Worm (Caenorhabditis elegans): ENCODE results near the gene Y54G2A.12.

Y54G2A.12 gene

ce11 chrIV:2770067-2770466 is 12.6 kb downstream of the Y54G2A.12 start:
- no peak for TF ChIP-seq ceh-28 (tag; optimal IDR thresholded peaks at IDR 0.05)
- no peak for TF ChIP-seq vab-7 (GFP tag; IDR thresholded peaks at IDR 0.05)
- TF ChIP-seq madf-9 (GFP tag; conservative IDR thresholded peaks at IDR 0.05), result no peak
- no peak for TF ChIP-seq hif-1 (tag; optimal IDR thresholded peaks at IDR 0.05)
- peak; percentile 38 for TF ChIP-seq aha-1 (tag)
- peak in 1 of 2 experiments; percentile 93 for TF ChIP-seq unc-62 (GFP tag; optimal IDR thresholded peaks at IDR 0.05 in 1 of 2)
- TF ChIP-seq unc-62 (tag; optimal IDR thresholded peaks at IDR 0.05), result no peak

DNA sequence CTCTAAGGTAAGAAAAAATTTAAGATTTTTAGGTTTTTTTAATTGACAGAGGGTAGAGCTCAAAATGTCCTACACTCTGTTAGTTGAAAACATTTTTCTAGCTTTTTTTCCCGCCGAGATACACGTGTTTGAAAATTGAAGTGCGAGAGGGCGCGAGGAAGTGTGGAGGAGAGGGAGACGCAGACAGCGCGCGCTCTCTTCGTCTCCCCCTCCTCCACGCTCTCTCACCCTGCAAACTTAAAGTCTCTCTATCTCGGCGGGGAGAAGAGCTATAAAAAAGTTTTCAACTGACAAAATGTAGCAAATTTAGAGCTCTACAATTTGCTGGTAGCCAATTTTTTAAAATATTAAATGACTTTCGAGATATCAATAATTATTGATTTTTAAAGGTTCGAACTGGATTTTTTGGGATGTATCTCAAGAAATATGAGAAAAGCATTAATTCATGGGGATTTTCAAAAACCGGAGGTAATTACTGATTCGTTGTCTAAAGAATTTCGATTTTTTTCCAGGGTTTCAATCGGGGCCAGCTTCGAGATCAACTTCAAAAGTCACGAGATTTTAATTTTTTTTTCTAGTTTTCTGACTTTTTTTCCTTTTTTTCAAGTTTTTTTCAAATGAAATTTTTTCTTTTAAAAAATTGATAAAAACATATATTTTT is 17.5 kb downstream of the Y54G2A.12 start:
- no peak for TF ChIP-seq gei-8 (GFP tag; optimal IDR thresholded peaks at IDR 0.05)
- TF ChIP-seq zip-2 (tag; optimal IDR thresholded peaks at IDR 0.05), result no peak
- no peak for TF ChIP-seq zfp-3 (GFP tag; conservative IDR thresholded peaks at IDR 0.05)
- no peak for TF ChIP-seq Y5F2A.4 (GFP tag; optimal IDR thresholded peaks at IDR 0.05)
- peak; percentile 54; the same call in 1 of the 2 replicates for TF ChIP-seq egl-43 (GFP tag; IDR thresholded peaks at IDR 0.05)
- TF ChIP-seq spr-3 (GFP tag; optimal IDR thresholded peaks at IDR 0.05), result no peak
- no peak for TF ChIP-seq nhr-6 (tag; optimal IDR thresholded peaks at IDR 0.05)
- TF ChIP-seq egl-27 (tag; optimal IDR thresholded peaks at IDR 0.05), result no peak
- TF ChIP-seq saeg-2 (GFP tag; IDR thresholded peaks at IDR 0.05), result no peak
- TF ChIP-seq hmg-1.1 (GFP tag; IDR thresholded peaks at IDR 0.05), result peak; percentile 40; the same call in 1 of the 2 replicates
- no peak for TF ChIP-seq hlh-11 (tag; optimal IDR thresholded peaks at IDR 0.05)
- TF ChIP-seq daf-12 (tag; optimal IDR thresholded peaks at IDR 0.05), result no peak
- no peak for TF ChIP-seq lin-13 (GFP tag; optimal IDR thresholded peaks at IDR 0.05)
- TF ChIP-seq dve-1 (tag; optimal IDR thresholded peaks at IDR 0.05; ENCODE audit: insufficient read depth), result no peak
- no peak for TF ChIP-seq nhr-28 (tag; optimal IDR thresholded peaks at IDR 0.05)
- no peak for TF ChIP-seq lir-3 (tag; optimal IDR thresholded peaks at IDR 0.05)
- TF ChIP-seq dpl-1 (GFP tag; optimal IDR thresholded peaks at IDR 0.05), result no peak
- TF ChIP-seq unc-62 (GFP tag; optimal IDR thresholded peaks at IDR 0.05 in 1 of 2), result peak in 1 of 2 experiments; percentile 24
- no peak for TF ChIP-seq unc-62 (tag; optimal IDR thresholded peaks at IDR 0.05)
- no peak for TF ChIP-seq nhr-11 (tag; optimal IDR thresholded peaks at IDR 0.05)
- TF ChIP-seq nhr-41 (GFP tag; IDR thresholded peaks at IDR 0.05), result peak; percentile 35; the same call in 1 of the 2 replicates
- TF ChIP-seq ctbp-1 (GFP tag; IDR thresholded peaks at IDR 0.05), result 0 out of 2 replicates have a peak, but pooled peaks have one; percentile 56
- TF ChIP-seq cey-2 (tag; optimal IDR thresholded peaks at IDR 0.05; ENCODE audit: borderline replicate concordance, insufficient read depth), result no peak
- no peak for TF ChIP-seq lin-15B (tag; optimal IDR thresholded peaks at IDR 0.05)
- TF ChIP-seq unc-39 (tag; optimal IDR thresholded peaks at IDR 0.05), result no peak
- no peak for TF ChIP-seq daf-16 (GFP tag; optimal IDR thresholded peaks at IDR 0.05)
- TF ChIP-seq daf-16 (tag; optimal IDR thresholded peaks at IDR 0.05), result no peak
- no peak for TF ChIP-seq hlh-30 (tag; optimal IDR thresholded peaks at IDR 0.05; ENCODE audit: insufficient read depth)
- no peak for TF ChIP-seq dmd-9 (GFP tag; IDR thresholded peaks at IDR 0.05)
- TF ChIP-seq mdt-29 (GFP tag; IDR thresholded peaks at IDR 0.05), result no peak
- no peak for TF ChIP-seq vab-7 (GFP tag; IDR thresholded peaks at IDR 0.05)
- no peak for TF ChIP-seq T20F7.1 (GFP tag; optimal IDR thresholded peaks at IDR 0.05)
- TF ChIP-seq mes-2 (tag; optimal IDR thresholded peaks at IDR 0.05; ENCODE audit: poor library complexity, severe bottlenecking), result no peak
- TF ChIP-seq T26A8.4 (GFP tag; IDR thresholded peaks at IDR 0.05), result no peak
- TF ChIP-seq set-16 (GFP tag; IDR thresholded peaks at IDR 0.05), result peak; percentile 72
- TF ChIP-seq sdz-12 (GFP tag; optimal IDR thresholded peaks at IDR 0.05), result peak; percentile 94
- no peak for TF ChIP-seq snpc-4 (tag; optimal IDR thresholded peaks at IDR 0.05)
- no peak; the same call in 1 of the 2 replicates for TF ChIP-seq dmd-8 (GFP tag; IDR thresholded peaks at IDR 0.05)
- TF ChIP-seq daf-8 (GFP tag; IDR thresholded peaks at IDR 0.05), result no peak
- no peak for TF ChIP-seq lin-1 (GFP tag; IDR thresholded peaks at IDR 0.05)
- no peak for TF ChIP-seq php-3 (GFP tag; IDR thresholded peaks at IDR 0.05)
- no peak for TF ChIP-seq nhr-77 (tag; optimal IDR thresholded peaks at IDR 0.05)
- no peak for TF ChIP-seq daf-19 (GFP tag; conservative IDR thresholded peaks at IDR 0.05)
- no peak for TF ChIP-seq lin-39 (tag; optimal IDR thresholded peaks at IDR 0.05)
